Worm (Caenorhabditis elegans) whole organism, L1 larva: ENCODE data around the gene F26F2.13.

Source experiments
- C04F5.9 ChIP-seq: sonication (generic microtip); optimal IDR thresholded peaks from 2 replicates; lab custom pipeline; 2016; ENCODE audit warnings: missing genetic modification characterization, missing compliant biosample characterization
- C34B4.2 ChIP-seq: sonication (generic microtip); optimal IDR thresholded peaks from 2 replicates; lab custom pipeline; 2017; ENCODE audit warnings: mild to moderate bottlenecking, missing genetic modification characterization, missing compliant biosample characterization
- Y116A8C.19 ChIP-seq: sonication (generic microtip); optimal IDR thresholded peaks from 2 replicates; lab custom pipeline; 2016; ENCODE audit warnings: missing compliant biosample characterization, missing genetic modification characterization, borderline replicate concordance
- aha-1 ChIP-seq: fragments of 150-350 bp; optimal IDR thresholded peaks from 2 replicates; lab custom pipeline; 2014; ENCODE audit warnings: missing biosample characterization, missing genetic modification characterization
- alr-1 ChIP-seq: fragments of 200-800 bp; sonication (Bioruptor generic); optimal IDR thresholded peaks from 2 replicates; lab custom pipeline; 2018; ENCODE audit warnings: borderline replicate concordance, mild to moderate bottlenecking, missing genetic modification characterization, missing compliant biosample characterization
- aly-2 ChIP-seq: fragments of 150-350 bp; optimal IDR thresholded peaks from 2 replicates; lab custom pipeline; 2014; ENCODE audit warnings: missing biosample characterization, missing genetic modification characterization
- blmp-1 ChIP-seq: fragments of 150-350 bp; optimal IDR thresholded peaks from 2 replicates; lab custom pipeline; 2014; ENCODE audit warnings: missing biosample characterization, missing genetic modification characterization
- ceh-63 ChIP-seq: fragments of 200-800 bp; sonication (Bioruptor generic); optimal IDR thresholded peaks from 2 replicates; lab custom pipeline; 2018; ENCODE audit warnings: mild to moderate bottlenecking, missing genetic modification characterization, missing compliant biosample characterization
- ceh-8 ChIP-seq: fragments of 200-800 bp; sonication (Bioruptor generic); optimal IDR thresholded peaks from 2 replicates; lab custom pipeline; 2018; ENCODE audit warnings: mild to moderate bottlenecking, missing genetic modification characterization, moderate library complexity, missing compliant biosample characterization
- efl-3 ChIP-seq: fragments of 200-800 bp; sonication (Bioruptor generic); optimal IDR thresholded peaks from 2 replicates; lab custom pipeline; 2018; ENCODE audit warnings: mild to moderate bottlenecking, missing genetic modification characterization, missing compliant biosample characterization
- fkh-4 ChIP-seq: sonication (generic microtip); optimal IDR thresholded peaks from 2 replicates; lab custom pipeline; 2016; ENCODE audit warnings: missing compliant biosample characterization, missing genetic modification characterization, borderline replicate concordance
- hlh-17 ChIP-seq: fragments of 200-800 bp; sonication (Bioruptor generic); optimal IDR thresholded peaks from 2 replicates; lab custom pipeline; 2018; ENCODE audit warnings: missing genetic modification characterization, mild to moderate bottlenecking, missing compliant biosample characterization, moderate library complexity, borderline replicate concordance
- hlh-4 ChIP-seq: sonication (generic microtip); optimal IDR thresholded peaks from 2 replicates; lab custom pipeline; 2016; ENCODE audit warnings: mild to moderate bottlenecking, missing genetic modification characterization, missing compliant biosample characterization
- hpl-2 ChIP-seq: fragments of 150-350 bp; optimal IDR thresholded peaks from 2 replicates; lab custom pipeline; 2014; ENCODE audit warnings: missing biosample characterization, missing genetic modification reagents, missing genetic modification characterization
- isw-1 ChIP-seq: fragments of 200-800 bp; sonication (Bioruptor generic); IDR thresholded peaks from 2 replicates; pipeline ENCODE4 v1.3.6; 2022; ENCODE audit warnings: missing genetic modification characterization, missing compliant biosample characterization
- jun-1 ChIP-seq: fragments of 150-350 bp; optimal IDR thresholded peaks from 2 replicates; lab custom pipeline; 2014; ENCODE audit warnings: missing biosample characterization, missing genetic modification reagents, missing genetic modification characterization
- lin-39 ChIP-seq: fragments of 150-350 bp; optimal IDR thresholded peaks from 2 replicates; lab custom pipeline; 2014; ENCODE audit warnings: missing biosample characterization, missing genetic modification reagents, missing genetic modification characterization
- mab-9 ChIP-seq: fragments of 200-800 bp; sonication (Bioruptor generic); IDR thresholded peaks from 2 replicates; pipeline ENCODE4 v1.3.6; 2022; ENCODE audit warnings: missing genetic modification reagents, missing genetic modification characterization, missing compliant biosample characterization
- mdl-1 ChIP-seq, 2 experiments: fragments of 150-350 bp; optimal IDR thresholded peaks; 2 replicates each; lab custom pipeline; 2014 to 2017; ENCODE audit warnings: missing biosample characterization in 2 of 2, missing genetic modification characterization in 2 of 2, inconsistent platforms in 1 of 2
- mef-2 ChIP-seq: fragments of 150-350 bp; optimal IDR thresholded peaks from 2 replicates; lab custom pipeline; 2014; ENCODE audit warnings: missing biosample characterization, missing genetic modification characterization
- nhr-11 ChIP-seq: fragments of 150-350 bp; optimal IDR thresholded peaks from 2 replicates; lab custom pipeline; 2014; ENCODE audit warnings: missing biosample characterization, missing genetic modification characterization
- nhr-12 ChIP-seq: sonication (generic microtip); optimal IDR thresholded peaks from 2 replicates; lab custom pipeline; 2017; ENCODE audit warnings: missing biosample characterization, missing genetic modification characterization
- nhr-19 ChIP-seq: fragments of 200-800 bp; sonication (Bioruptor generic); conservative IDR thresholded peaks from 2 replicates; pipeline ENCODE4 v1.3.6; 2022; ENCODE audit warnings: missing genetic modification characterization, missing compliant biosample characterization
- nhr-71 ChIP-seq: sonication (generic microtip); optimal IDR thresholded peaks from 2 replicates; lab custom pipeline; 2016; ENCODE audit warnings: mild to moderate bottlenecking, missing genetic modification characterization, moderate library complexity, missing compliant biosample characterization
- nhr-76 ChIP-seq: sonication (generic microtip); optimal IDR thresholded peaks from 2 replicates; lab custom pipeline; 2017; ENCODE audit warnings: missing biosample characterization, missing genetic modification characterization
- nhr-85 ChIP-seq: sonication (generic microtip); peaks from one replicate; lab custom pipeline; 2016; ENCODE audit warnings: missing genetic modification characterization, inconsistent platforms, missing compliant biosample characterization
- nhr-90 ChIP-seq: sonication (generic microtip); optimal IDR thresholded peaks from 2 replicates; lab custom pipeline; 2016; ENCODE audit warnings: mild to moderate bottlenecking, missing genetic modification characterization, missing compliant biosample characterization; ENCODE audit not compliant: poor library complexity
- pqm-1 ChIP-seq: sonication (generic microtip); optimal IDR thresholded peaks from 3 replicates; lab custom pipeline; 2017; ENCODE audit warnings: missing biosample characterization, missing genetic modification characterization
- skn-1 ChIP-seq: fragments of 150-350 bp; optimal IDR thresholded peaks from 2 replicates; lab custom pipeline; 2014; ENCODE audit warnings: missing biosample characterization, missing genetic modification characterization
- sptf-1 ChIP-seq: fragments of 150-350 bp; optimal IDR thresholded peaks from 2 replicates; lab custom pipeline; 2014; ENCODE audit warnings: missing biosample characterization, missing genetic modification characterization
- swsn-7 ChIP-seq: sonication (generic microtip); optimal IDR thresholded peaks from 2 replicates; lab custom pipeline; 2016; ENCODE audit warnings: missing genetic modification characterization, missing compliant biosample characterization
- tbx-2 ChIP-seq: sonication (generic microtip); optimal IDR thresholded peaks from 2 replicates; lab custom pipeline; 2016; ENCODE audit warnings: missing genetic modification characterization, missing compliant biosample characterization
- unc-130 ChIP-seq: fragments of 150-350 bp; optimal IDR thresholded peaks from 2 replicates; lab custom pipeline; 2017; ENCODE audit warnings: missing biosample characterization, missing genetic modification characterization, inconsistent platforms
- unc-30 ChIP-seq: sonication (generic microtip); optimal IDR thresholded peaks from 2 replicates; lab custom pipeline; 2017; ENCODE audit warnings: missing biosample characterization, missing genetic modification characterization
- unc-62 ChIP-seq: fragments of 150-350 bp; optimal IDR thresholded peaks from 2 replicates; lab custom pipeline; 2014; ENCODE audit warnings: missing biosample characterization, missing genetic modification reagents, missing genetic modification characterization
- unc-86 ChIP-seq: sonication (generic microtip); optimal IDR thresholded peaks from 2 replicates; lab custom pipeline; 2016; ENCODE audit warnings: missing genetic modification characterization, missing compliant biosample characterization
- unc-98 ChIP-seq: fragments of 200-800 bp; sonication (Bioruptor generic); IDR thresholded peaks from 2 replicates; pipeline ENCODE4 v1.3.6; 2022; ENCODE audit warnings: missing genetic modification characterization, missing compliant biosample characterization
- zag-1 ChIP-seq: fragments of 150-350 bp; optimal IDR thresholded peaks from 2 replicates; lab custom pipeline; 2014; ENCODE audit warnings: missing biosample characterization, missing genetic modification characterization
- zip-4 ChIP-seq: fragments of 200-800 bp; sonication (Bioruptor generic); optimal IDR thresholded peaks from 2 replicates; lab custom pipeline; 2018; ENCODE audit warnings: mild to moderate bottlenecking, missing genetic modification characterization, moderate library complexity, missing compliant biosample characterization
- ztf-4 ChIP-seq: fragments of 150-350 bp; optimal IDR thresholded peaks from 2 replicates; lab custom pipeline; 2014; ENCODE audit warnings: missing biosample characterization, missing genetic modification characterization

Gene F26F2.13

DNA sequence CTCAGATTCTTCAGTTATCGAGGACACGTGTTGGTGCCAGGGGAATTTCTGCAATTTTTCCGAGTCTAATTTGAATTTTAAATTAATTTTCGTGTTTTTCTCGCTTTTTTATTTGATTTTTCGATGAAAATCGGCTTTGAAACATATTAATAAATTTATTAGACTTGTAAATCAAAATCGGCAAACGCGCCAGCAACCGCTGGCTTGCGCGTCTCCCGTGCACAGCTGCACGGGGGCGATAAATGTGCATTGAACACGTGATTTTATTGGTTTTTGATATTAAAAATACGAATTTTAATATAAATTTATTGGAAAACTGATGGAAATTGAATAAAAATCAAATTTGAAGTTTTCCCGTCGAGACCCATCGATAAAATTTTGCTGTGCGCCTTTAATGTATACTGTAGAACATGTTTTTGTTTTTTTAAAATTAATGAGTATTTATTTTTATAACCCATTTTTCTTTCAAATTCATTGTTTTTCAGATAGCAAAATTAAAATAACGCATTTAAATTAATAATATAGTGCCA lies 16.4 kb downstream of the F26F2.13 start, which contains the start of gene F26F2.7 (continued):
- peak; percentile 69 for TF ChIP-seq fkh-4 (tag; lab: Kevin White, UChicago)
- TF ChIP-seq nhr-12 (tag; lab: Kevin White, UChicago), result no peak
- no peak for TF ChIP-seq unc-30
- TF ChIP-seq pqm-1 (tag; lab: Kevin White, UChicago), result no peak
- peak; percentile 46 for TF ChIP-seq efl-3
- TF ChIP-seq nhr-85, result peak; percentile 87
- TF ChIP-seq hpl-2 (GFP tag; lab: Kevin White, UChicago), result no peak
- TF ChIP-seq nhr-90, result peak; percentile 90
- no peak for TF ChIP-seq sptf-1 (tag; lab: Kevin White, UChicago)
- peak; percentile 57 for TF ChIP-seq skn-1
- TF ChIP-seq nhr-11, result peak; percentile 69
- peak; percentile 79 for TF ChIP-seq unc-86 (tag; lab: Kevin White, UChicago)
- peak; percentile 86 for TF ChIP-seq unc-130 (tag; lab: Kevin White, UChicago)
- no peak for TF ChIP-seq aly-2 (tag; lab: Kevin White, UChicago)
- TF ChIP-seq tbx-2 (tag; lab: Kevin White, UChicago), result peak; percentile 89
- TF ChIP-seq C04F5.9 (tag; lab: Kevin White, UChicago), result peak; percentile 64
- TF ChIP-seq nhr-76 (tag; lab: Kevin White, UChicago), result no peak

DNA sequence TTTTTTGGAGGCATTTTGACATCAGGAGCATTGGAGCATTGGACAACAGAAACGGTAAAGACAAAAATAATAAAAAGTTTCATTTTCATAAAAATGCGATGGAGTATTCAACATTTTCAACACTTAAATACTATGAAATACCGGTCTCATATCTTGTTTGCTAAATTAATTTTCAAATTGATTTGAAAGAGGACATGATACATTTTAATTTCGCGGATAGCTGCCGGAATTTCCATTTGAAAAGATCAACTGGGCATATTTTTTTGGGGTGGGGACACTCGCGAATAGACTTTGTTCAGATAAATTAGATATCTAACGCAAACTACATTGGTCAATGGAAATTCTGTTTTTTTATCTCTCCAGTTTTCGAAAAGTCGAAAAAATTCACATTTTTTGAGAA lies 30.6 kb downstream of the F26F2.13 start, which contains the start of gene F26F2.10:
Gene F26F2.10, minus strand, starts transcription at position 101 of the 400 bp plus-strand sequence.
- TF ChIP-seq lin-39, result no peak
- TF ChIP-seq aly-2 (tag; lab: Kevin White, UChicago), result no peak
- no peak for TF ChIP-seq ztf-4
- no peak for TF ChIP-seq tbx-2 (tag; lab: Kevin White, UChicago)
- no peak for TF ChIP-seq mab-9 (GFP tag; lab: Robert Waterston, UW)
- TF ChIP-seq zag-1, result no peak
- TF ChIP-seq swsn-7 (tag; lab: Kevin White, UChicago), result no peak
- TF ChIP-seq unc-62, result no peak
- TF ChIP-seq aha-1 (tag; lab: Kevin White, UChicago), result no peak
- TF ChIP-seq hlh-4 (tag; lab: Kevin White, UChicago), result no peak
- TF ChIP-seq nhr-12 (tag; lab: Kevin White, UChicago), result no peak

DNA sequence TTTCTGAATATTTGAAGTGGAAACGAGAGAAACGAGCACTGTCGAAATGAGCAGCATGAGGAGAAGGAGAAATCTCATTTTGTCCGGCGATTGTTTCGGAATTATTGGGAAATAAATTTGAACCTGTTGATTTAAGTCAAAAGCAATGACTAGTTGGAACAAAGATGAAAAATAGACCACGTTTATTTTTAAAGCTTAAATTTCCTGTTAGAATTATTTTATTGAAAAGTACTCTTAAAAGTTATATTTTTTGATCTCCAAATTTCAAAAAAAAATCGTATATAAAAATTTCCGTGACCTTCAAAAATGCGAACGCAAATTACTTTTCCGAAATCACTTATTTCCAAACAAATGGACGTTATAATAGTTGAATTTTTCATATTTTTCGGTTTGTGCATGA lies 31.5 kb downstream of the F26F2.13 start, which contains the start of gene F26F2.11:
Gene F26F2.11, minus strand, starts transcription at position 101 of the 400 bp plus-strand sequence.
- no peak for TF ChIP-seq nhr-12 (tag; lab: Kevin White, UChicago)

DNA sequence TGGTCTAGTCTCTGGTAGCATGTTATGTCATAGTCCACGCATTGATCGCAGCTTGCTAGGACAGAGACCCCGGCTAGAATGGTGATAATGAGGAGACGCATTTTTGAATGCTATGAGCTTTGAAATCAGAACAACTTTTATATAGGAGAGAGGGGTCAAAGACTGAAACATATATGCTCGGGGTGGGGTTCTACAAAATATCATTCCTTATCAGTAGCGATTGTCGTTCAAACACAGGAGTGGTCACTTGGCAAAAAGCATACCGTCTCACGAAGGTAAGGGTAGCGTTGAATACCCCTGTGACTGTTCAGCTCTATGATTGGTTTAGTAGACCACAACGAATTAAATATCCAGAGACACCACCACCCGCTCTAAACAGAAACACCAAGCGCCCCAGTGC lies 32.9 kb downstream of the F26F2.13 start, which contains the start of gene F46B3.1:
Gene F46B3.1, minus strand, starts transcription at position 101 of the 400 bp plus-strand sequence.
- TF ChIP-seq ceh-63 (GFP tag; lab: Kevin White, UChicago) (no peak), mef-2 (tag; lab: Kevin White, UChicago) (no peak), isw-1 (GFP tag; lab: Robert Waterston, UW) (no peak), alr-1 (tag; lab: Kevin White, UChicago) (no peak)

DNA sequence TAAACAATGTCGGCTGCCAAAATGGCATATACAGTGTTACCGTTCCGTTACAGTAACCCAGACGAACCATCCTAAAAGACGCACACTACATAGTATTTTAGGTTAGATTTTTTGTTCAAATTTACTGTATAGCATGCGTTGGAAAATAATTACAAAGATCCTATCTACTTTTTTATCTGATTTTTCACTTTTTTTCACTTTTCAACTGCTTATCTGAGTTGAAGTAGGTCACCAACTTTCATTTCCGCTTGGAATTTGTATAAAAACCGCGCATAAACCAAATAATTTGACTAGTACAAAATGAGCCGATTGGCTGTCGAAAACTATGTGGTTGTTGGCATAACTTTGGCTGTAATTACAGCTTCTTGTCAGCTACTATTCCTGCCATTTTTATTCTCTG lies 35.6 kb downstream of the F26F2.13 start, which contains the start of gene col-163:
Gene col-163, plus strand, starts transcription at position 301 of the 400 bp plus-strand sequence.
- TF ChIP-seq blmp-1 (tag; lab: Kevin White, UChicago) (peak; percentile 50), jun-1 (tag; lab: Kevin White, UChicago) (no peak)

DNA sequence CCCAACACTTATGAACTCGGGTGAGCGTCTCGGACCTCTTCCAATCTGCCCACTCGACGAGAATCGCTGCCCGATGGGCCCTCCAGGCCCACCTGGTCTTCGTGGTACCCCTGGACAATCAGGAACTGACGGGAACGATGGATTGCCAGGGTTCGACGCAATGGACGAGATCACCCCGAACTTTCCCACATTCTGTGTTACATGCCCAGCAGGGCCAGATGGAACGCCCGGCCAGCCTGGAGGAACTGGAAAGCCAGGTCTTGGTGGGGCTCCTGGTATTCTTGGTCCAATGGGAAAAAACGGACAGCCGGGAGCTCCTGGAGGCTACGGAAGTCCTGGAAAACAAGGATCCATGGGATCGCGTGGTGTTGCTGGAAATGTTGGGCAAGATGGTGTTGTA lies 36.5 kb downstream of the F26F2.13 start:
- TF ChIP-seq zip-4 (GFP tag; lab: Kevin White, UChicago) (no peak), nhr-71 (tag; lab: Kevin White, UChicago) (no peak), nhr-85 (no peak), hlh-4 (tag; lab: Kevin White, UChicago) (no peak), unc-62 (no peak), C34B4.2 (tag; lab: Kevin White, UChicago) (no peak), ceh-8 (GFP tag; lab: Kevin White, UChicago) (no peak), nhr-19 (GFP tag; lab: Robert Waterston, UW) (no peak), fkh-4 (tag; lab: Kevin White, UChicago) (no peak), swsn-7 (tag; lab: Kevin White, UChicago) (no peak), unc-98 (GFP tag; lab: Robert Waterston, UW) (no peak), mdl-1 (tag; optimal IDR thresholded peaks at IDR 0.05; lab: Kevin White, UChicago) (no peak), Y116A8C.19 (no peak), hlh-17 (GFP tag; lab: Kevin White, UChicago) (no peak)
